Worm (Caenorhabditis elegans): ENCODE results near the gene C29F5.8.

The C29F5.8 gene

DNA sequence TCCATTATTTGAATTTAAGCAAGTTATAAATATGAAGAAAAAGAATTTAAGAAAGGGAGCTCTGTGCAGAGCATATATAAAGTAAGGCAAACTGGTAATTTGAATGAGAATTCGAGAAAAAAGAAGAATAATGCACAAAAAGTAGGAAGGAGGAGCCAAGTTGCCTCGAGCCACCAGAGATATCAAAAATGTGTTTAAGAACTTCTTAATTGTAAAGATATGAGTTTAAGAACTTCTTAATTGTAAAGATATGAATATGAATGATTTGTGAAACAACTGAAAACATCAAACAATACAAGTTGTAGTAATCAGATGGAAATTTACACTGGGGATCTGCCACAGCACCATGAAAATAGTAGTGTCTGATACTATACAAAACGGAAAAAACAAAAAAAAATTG lies 19.4 kb upstream of the C29F5.8 start, which contains the start of gene F13H8.6:
Gene F13H8.6, minus strand, starts transcription at position 101 of the 400 bp plus-strand sequence.
- TF ChIP-seq pqm-1 (tag; optimal IDR thresholded peaks at IDR 0.05) = no peak
- TF ChIP-seq hlh-15 (tag; optimal IDR thresholded peaks at IDR 0.05) = no peak
- TF ChIP-seq dmd-4 (tag; optimal IDR thresholded peaks at IDR 0.05; ENCODE audit: borderline replicate concordance) = no peak
- TF ChIP-seq elt-2 (tag; optimal IDR thresholded peaks at IDR 0.05) = no peak

DNA sequence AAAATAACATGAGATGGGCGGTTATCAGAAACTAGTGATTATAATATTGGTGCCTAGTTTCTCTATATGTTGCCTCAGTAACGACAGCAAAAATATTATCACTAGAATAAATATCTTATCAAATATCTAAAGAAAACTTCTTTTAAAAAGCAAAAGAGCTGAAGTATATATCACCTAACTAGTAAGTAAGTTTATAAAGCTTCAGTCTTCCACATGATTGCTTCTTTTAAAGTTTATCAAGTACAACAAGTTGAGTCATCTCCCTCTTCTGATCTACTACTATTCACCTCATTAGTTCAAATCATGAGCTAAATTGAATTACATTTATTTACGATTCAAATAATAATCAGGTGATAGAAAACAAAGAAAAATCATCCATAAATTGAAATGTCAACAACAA lies 18.1 kb upstream of the C29F5.8 start:
- no peak for TF ChIP-seq ceh-34 (tag; optimal IDR thresholded peaks at IDR 0.05)
- no peak for TF ChIP-seq ceh-2 (tag; optimal IDR thresholded peaks at IDR 0.05)
- TF ChIP-seq pax-1 (tag; optimal IDR thresholded peaks at IDR 0.05) = no peak

- peak; percentile 70 for TF ChIP-seq unc-55 (GFP tag; optimal IDR thresholded peaks at IDR 0.05)
- no peak for TF ChIP-seq ceh-9 (tag; optimal IDR thresholded peaks at IDR 0.05)
- TF ChIP-seq elt-2 (tag; optimal IDR thresholded peaks at IDR 0.05) = peak; percentile 82
Measured at ce11 chrII:6290047-6290582, 16.1 kb upstream of the C29F5.8 start, which contains the start of gene upb-1. upb-1 (minus strand) TSS chrII:6290097.

ce11 chrII:6292527-6292926 lies 13.7 kb upstream of the C29F5.8 start, which contains the start of gene nyn-3:
nyn-3 (minus strand) TSS chrII:6292627.
- TF ChIP-seq odd-2 (tag; optimal IDR thresholded peaks at IDR 0.05) = no peak
- TF ChIP-seq ceh-45 (GFP tag; IDR thresholded peaks at IDR 0.05) = no peak
- TF ChIP-seq elt-4 (tag; optimal IDR thresholded peaks at IDR 0.05) = no peak
- TF ChIP-seq ceh-14 (tag; optimal IDR thresholded peaks at IDR 0.05) = no peak
- no peak for TF ChIP-seq Y22D7AL.16 (tag; optimal IDR thresholded peaks at IDR 0.05)
- TF ChIP-seq unc-86 (tag; optimal IDR thresholded peaks at IDR 0.05) = no peak
- no peak for TF ChIP-seq pat-9 (tag; optimal IDR thresholded peaks at IDR 0.05)
- no peak for TF ChIP-seq ceh-6 (GFP tag; optimal IDR thresholded peaks at IDR 0.05)
- no peak for TF ChIP-seq nhr-11 (tag; optimal IDR thresholded peaks at IDR 0.05)
- no peak for TF ChIP-seq hlh-30 (tag; optimal IDR thresholded peaks at IDR 0.05; ENCODE audit: insufficient read depth)
- no peak for TF ChIP-seq ceh-34 (tag; optimal IDR thresholded peaks at IDR 0.05)
- TF ChIP-seq nfya-1 (tag; optimal IDR thresholded peaks at IDR 0.05) = no peak
- TF ChIP-seq ama-1 (optimal IDR thresholded peaks at IDR 0.05) = no peak
- no peak for TF ChIP-seq gmeb-2 (tag; optimal IDR thresholded peaks at IDR 0.05)
- TF ChIP-seq dve-1 (tag; optimal IDR thresholded peaks at IDR 0.05) = no peak
- TF ChIP-seq pag-3 (tag; optimal IDR thresholded peaks at IDR 0.05; ENCODE audit: borderline replicate concordance) = no peak
- TF ChIP-seq ceh-18 (tag; optimal IDR thresholded peaks at IDR 0.05) = no peak
- no peak for TF ChIP-seq ahr-1 (tag; optimal IDR thresholded peaks at IDR 0.05)
- TF ChIP-seq sdc-2 (tag; optimal IDR thresholded peaks at IDR 0.05) = no peak
- TF ChIP-seq ceh-30 (tag; optimal IDR thresholded peaks at IDR 0.05) = no peak

- TF ChIP-seq unc-3 (GFP tag; conservative IDR thresholded peaks at IDR 0.05) (no peak), unc-3 (tag; optimal IDR thresholded peaks at IDR 0.05) (no peak), fax-1 (tag; optimal IDR thresholded peaks at IDR 0.05) (no peak), ceh-31 (tag; optimal IDR thresholded peaks at IDR 0.05) (no peak), che-1 (tag; optimal IDR thresholded peaks at IDR 0.05) (no peak), tbx-7 (tag; optimal IDR thresholded peaks at IDR 0.05) (no peak), ceh-18 (tag; optimal IDR thresholded peaks at IDR 0.05) (no peak), ztf-16 (tag; optimal IDR thresholded peaks at IDR 0.05) (no peak)
Measured at ce11 chrII:6294261-6294660, 12.0 kb upstream of the C29F5.8 start, which contains the start of gene mps-1. mps-1 (minus strand) TSS chrII:6294361.

Data from whole organism, late embryonic.